Fruit fly (Drosophila melanogaster) whole organism, embryonic: ENCODE measurements around the gene Tfb5.

Experiments
- Abd-B ChIP-seq: fragments of 200-800 bp; sonication (Bioruptor generic); optimal IDR thresholded peaks from 2 replicates; lab custom pipeline; 2018; ENCODE audit warnings: missing biosample characterization, mild to moderate bottlenecking, missing genetic modification characterization, moderate library complexity
- Bdp1 ChIP-seq: fragments of 200-800 bp; sonication (Bioruptor generic); optimal IDR thresholded peaks from 3 replicates; lab custom pipeline; 2016; ENCODE audit warnings: missing biosample characterization, missing genetic modification characterization
- CG1024 ChIP-seq: fragments of 200-800 bp; sonication (Bioruptor generic); IDR thresholded peaks from 2 replicates; pipeline ENCODE4 v1.3.6; 2022; ENCODE audit warnings: missing biosample characterization, missing genetic modification characterization
- CG14710 ChIP-seq: fragments of 200-800 bp; sonication (Bioruptor generic); optimal IDR thresholded peaks from 3 replicates; lab custom pipeline; 2019; ENCODE audit warnings: missing biosample characterization, mild to moderate bottlenecking, missing genetic modification characterization, moderate library complexity
- CG15479 ChIP-seq: fragments of 200-800 bp; sonication (Bioruptor generic); optimal IDR thresholded peaks from 3 replicates; lab custom pipeline; 2019; ENCODE audit warnings: missing biosample characterization, mild to moderate bottlenecking, missing genetic modification characterization, moderate library complexity
- CG17186 ChIP-seq: fragments of 200-800 bp; sonication (Bioruptor generic); optimal IDR thresholded peaks from 3 replicates; lab custom pipeline; 2017; ENCODE audit warnings: missing biosample characterization, missing genetic modification reagents, missing genetic modification characterization
- CG17359 ChIP-seq: fragments of 200-800 bp; sonication (Bioruptor generic); optimal IDR thresholded peaks from 3 replicates; lab custom pipeline; 2018; ENCODE audit warnings: missing biosample characterization, mild to moderate bottlenecking, missing genetic modification characterization, moderate library complexity
- CG17385 ChIP-seq: fragments of 200-800 bp; sonication (Bioruptor generic); optimal IDR thresholded peaks from 3 replicates; lab custom pipeline; 2018; ENCODE audit warnings: missing biosample characterization, mild to moderate bottlenecking, missing genetic modification characterization
- CG17612 ChIP-seq: fragments of 200-800 bp; sonication (Bioruptor generic); IDR thresholded peaks from 2 replicates; pipeline ENCODE4 v1.3.6; 2022; ENCODE audit warnings: missing biosample characterization, missing genetic modification characterization
- CG3726 ChIP-seq: fragments of 200-800 bp; sonication (Bioruptor generic); IDR thresholded peaks from 3 replicates; pipeline ENCODE4, ENCODE4 v1.3.6; 2022; ENCODE audit warnings: missing biosample characterization, missing genetic modification characterization
- CG3995 ChIP-seq: fragments of 200-800 bp; sonication (Bioruptor generic); optimal IDR thresholded peaks from 3 replicates; lab custom pipeline; 2016; ENCODE audit warnings: missing biosample characterization, missing genetic modification characterization
- CG4328 ChIP-seq: fragments of 200-800 bp; sonication (Bioruptor generic); optimal IDR thresholded peaks from 3 replicates; lab custom pipeline; 2017; ENCODE audit warnings: missing biosample characterization, missing genetic modification reagents, missing genetic modification characterization
- CG6791 ChIP-seq: fragments of 200-800 bp; sonication (Bioruptor generic); IDR thresholded peaks from 3 replicates; pipeline ENCODE4 v1.3.6; 2022; ENCODE audit warnings: missing biosample characterization, missing genetic modification characterization; ENCODE audit not compliant: partially characterized antibody
- CG7928 ChIP-seq: fragments of 200-800 bp; sonication (Bioruptor generic); optimal IDR thresholded peaks from 2 replicates; lab custom pipeline; 2017; ENCODE audit warnings: missing biosample characterization, mild to moderate bottlenecking, missing genetic modification characterization
- CG9215 ChIP-seq: fragments of 200-800 bp; sonication (Bioruptor generic); IDR thresholded peaks from 2 replicates; pipeline ENCODE4 v1.3.6; 2022; ENCODE audit warnings: missing biosample characterization, missing genetic modification characterization
- CG9727 ChIP-seq: fragments of 200-800 bp; sonication (Bioruptor generic); optimal IDR thresholded peaks from 3 replicates; lab custom pipeline; 2017; ENCODE audit warnings: missing biosample characterization, mild to moderate bottlenecking, missing genetic modification characterization
- CG9876 ChIP-seq: fragments of 200-800 bp; sonication (Bioruptor generic); optimal IDR thresholded peaks from 2 replicates; lab custom pipeline; 2016; ENCODE audit warnings: missing biosample characterization, missing genetic modification characterization
- Deaf1 ChIP-seq: fragments of 200-800 bp; optimal IDR thresholded peaks from 3 replicates; lab custom pipeline; 2019; ENCODE audit warnings: missing biosample characterization, mild to moderate bottlenecking, missing genetic modification characterization, moderate library complexity
- Dll ChIP-seq: fragments of 200-800 bp; sonication (Bioruptor generic); IDR thresholded peaks from 4 replicates; pipeline ENCODE4 v1.3.6; 2022; ENCODE audit warnings: missing biosample characterization, missing genetic modification characterization; ENCODE audit not compliant: partially characterized antibody
- Doc3 ChIP-seq: fragments of 200-800 bp; sonication (Bioruptor generic); IDR thresholded peaks from 3 replicates; pipeline ENCODE4 v1.3.6; 2022; ENCODE audit warnings: missing biosample characterization, missing genetic modification characterization; ENCODE audit not compliant: partially characterized antibody
- Drgx ChIP-seq: fragments of 200-800 bp; sonication (Bioruptor generic); IDR thresholded peaks from 2 replicates; pipeline ENCODE4 v1.3.6; 2022; ENCODE audit warnings: missing biosample characterization, missing genetic modification characterization
- Elba2 ChIP-seq: fragments of 200-800 bp; sonication (Bioruptor generic); optimal IDR thresholded peaks from 3 replicates; lab custom pipeline; 2016; ENCODE audit warnings: missing biosample characterization, missing genetic modification characterization
- HLH54F ChIP-seq: fragments of 200-800 bp; sonication (Bioruptor generic); optimal IDR thresholded peaks from 3 replicates; lab custom pipeline; 2016; ENCODE audit warnings: missing biosample characterization, missing genetic modification characterization
- Hmr ChIP-seq: fragments of 200-800 bp; sonication (Bioruptor generic); optimal IDR thresholded peaks from 3 replicates; lab custom pipeline; 2017; ENCODE audit warnings: mild to moderate bottlenecking, missing biosample characterization, missing genetic modification reagents, missing genetic modification characterization
- NFAT ChIP-seq: fragments of 200-800 bp; sonication (Bioruptor generic); IDR thresholded peaks from 2 replicates; pipeline ENCODE4 v1.3.6; 2022; ENCODE audit warnings: missing biosample characterization, missing genetic modification characterization
- Nf-YC ChIP-seq: fragments of 200-800 bp; optimal IDR thresholded peaks from 3 replicates; lab custom pipeline; 2019; ENCODE audit warnings: missing biosample characterization, mild to moderate bottlenecking, missing genetic modification characterization, moderate library complexity
- Ssrp ChIP-seq: fragments of 200-800 bp; sonication (Bioruptor generic); optimal IDR thresholded peaks from 2 replicates; lab custom pipeline; 2018; ENCODE audit warnings: missing biosample characterization, mild to moderate bottlenecking, missing genetic modification characterization, moderate library complexity
- ac ChIP-seq: fragments of 200-800 bp; sonication (Bioruptor generic); optimal IDR thresholded peaks from 3 replicates; lab custom pipeline; 2017; ENCODE audit warnings: missing biosample characterization, mild to moderate bottlenecking, missing genetic modification characterization
- bigmax ChIP-seq: fragments of 200-800 bp; sonication (Bioruptor generic); optimal IDR thresholded peaks from 2 replicates; lab custom pipeline; 2018; ENCODE audit warnings: missing biosample characterization, mild to moderate bottlenecking, missing genetic modification characterization
- chif ChIP-seq, 2 experiments: fragments of 200-800 bp; sonication (Bioruptor generic); optimal IDR thresholded peaks; 3 replicates each; lab custom pipeline; 2016; ENCODE audit warnings: missing biosample characterization in 2 of 2, missing genetic modification characterization in 2 of 2
- croc ChIP-seq: fragments of 200-800 bp; sonication (Bioruptor generic); conservative IDR thresholded peaks from 3 replicates; pipeline ENCODE4 v1.3.6; 2022; ENCODE audit warnings: missing biosample characterization, missing genetic modification characterization
- dm ChIP-seq: fragments of 200-800 bp; sonication (Bioruptor generic); optimal IDR thresholded peaks from 3 replicates; lab custom pipeline; 2016; ENCODE audit warnings: missing biosample characterization, missing genetic modification characterization
- ewg ChIP-seq: fragments of 200-800 bp; sonication (Bioruptor generic); optimal IDR thresholded peaks from 3 replicates; lab custom pipeline; 2017; ENCODE audit warnings: mild to moderate bottlenecking, missing biosample characterization, missing genetic modification reagents, missing genetic modification characterization
- eyg ChIP-seq: fragments of 200-800 bp; sonication (Bioruptor generic); optimal IDR thresholded peaks from 3 replicates; lab custom pipeline; 2016; ENCODE audit warnings: missing biosample characterization, missing genetic modification characterization
- fd64A ChIP-seq: fragments of 200-800 bp; sonication (Bioruptor generic); optimal IDR thresholded peaks from 3 replicates; lab custom pipeline; 2018; ENCODE audit warnings: missing biosample characterization, mild to moderate bottlenecking, missing genetic modification characterization
- fu2 ChIP-seq: fragments of 200-800 bp; sonication (Bioruptor generic); optimal IDR thresholded peaks from 2 replicates; lab custom pipeline; 2016; ENCODE audit warnings: missing biosample characterization, missing genetic modification characterization
- grn ChIP-seq: fragments of 200-800 bp; sonication (Bioruptor generic); optimal IDR thresholded peaks from 3 replicates; lab custom pipeline; 2017; ENCODE audit warnings: missing biosample characterization, missing genetic modification characterization
- gsb-n ChIP-seq: fragments of 200-800 bp; sonication (Bioruptor generic); optimal IDR thresholded peaks from 3 replicates; lab custom pipeline; 2018; ENCODE audit warnings: missing biosample characterization, mild to moderate bottlenecking, missing genetic modification characterization
- her ChIP-seq: fragments of 200-800 bp; sonication (Bioruptor generic); optimal IDR thresholded peaks from 2 replicates; lab custom pipeline; 2016; ENCODE audit warnings: missing biosample characterization, missing genetic modification characterization
- mld ChIP-seq: fragments of 200-800 bp; sonication (Bioruptor generic); IDR thresholded peaks from 3 replicates; pipeline ENCODE4 v1.3.6; 2022; ENCODE audit warnings: missing biosample characterization, missing genetic modification characterization; ENCODE audit not compliant: partially characterized antibody
- nau ChIP-seq: fragments of 200-800 bp; sonication (Bioruptor generic); optimal IDR thresholded peaks from 3 replicates; lab custom pipeline; 2017; ENCODE audit warnings: missing biosample characterization, mild to moderate bottlenecking, missing genetic modification characterization, missing genetic modification reagents
- nerfin-1 ChIP-seq: fragments of 200-800 bp; sonication (Bioruptor generic); optimal IDR thresholded peaks from 3 replicates; lab custom pipeline; 2019; ENCODE audit warnings: missing biosample characterization, mild to moderate bottlenecking, missing genetic modification characterization, moderate library complexity
- rib ChIP-seq: fragments of 200-800 bp; sonication (Bioruptor generic); IDR thresholded peaks from 2 replicates; pipeline ENCODE4 v1.3.6; 2022; ENCODE audit warnings: missing biosample characterization, missing genetic modification characterization
- run ChIP-seq: fragments of 200-800 bp; sonication (Bioruptor generic); optimal IDR thresholded peaks from 3 replicates; lab custom pipeline; 2018; ENCODE audit warnings: missing biosample characterization, mild to moderate bottlenecking, missing genetic modification characterization
- scrt ChIP-seq: fragments of 200-800 bp; sonication (Bioruptor generic); optimal IDR thresholded peaks from 2 replicates; lab custom pipeline; 2018; ENCODE audit warnings: missing biosample characterization, mild to moderate bottlenecking, missing genetic modification characterization, moderate library complexity
- sens-2 ChIP-seq: fragments of 200-800 bp; sonication (Bioruptor generic); IDR thresholded peaks from 2 replicates; pipeline ENCODE4 v1.3.6; 2022; ENCODE audit warnings: missing biosample characterization, missing genetic modification characterization
- sr ChIP-seq: fragments of 200-800 bp; sonication (Bioruptor generic); IDR thresholded peaks from 3 replicates; pipeline ENCODE4 v1.3.6; 2022; ENCODE audit warnings: missing biosample characterization, missing genetic modification characterization
- zen2 ChIP-seq: fragments of 200-800 bp; sonication (Bioruptor generic); IDR thresholded peaks from 3 replicates; pipeline ENCODE4 v1.3.6; 2022; ENCODE audit warnings: missing biosample characterization, missing genetic modification characterization; ENCODE audit not compliant: partially characterized antibody
- zfh2 ChIP-seq: fragments of 200-800 bp; sonication (Bioruptor generic); optimal IDR thresholded peaks from 2 replicates; lab custom pipeline; 2016; ENCODE audit warnings: missing biosample characterization, missing genetic modification characterization

Tfb5 gene

dm6 chr2L:5004677-5005463, 5.8 kb downstream of the Tfb5 start (continued):
- TF ChIP-seq HLH54F (GFP tag; lab: Kevin White, UChicago) = peak; percentile 95
- peak; percentile 89 for TF ChIP-seq nau (GFP tag; lab: Kevin White, UChicago)
- TF ChIP-seq zen2 = no peak
- peak; percentile 84 for TF ChIP-seq CG14710 (tag; lab: Kevin White, UChicago)
- TF ChIP-seq Abd-B (GFP tag; lab: Kevin White, UChicago) = peak; percentile 91
- TF ChIP-seq eyg = peak; percentile 93
- no peak for TF ChIP-seq Dll (GFP tag; lab: Robert Waterston, UW)
- peak; percentile 27 for TF ChIP-seq ac (GFP tag; lab: Kevin White, UChicago)
- TF ChIP-seq CG17186 (GFP tag; lab: Kevin White, UChicago) = peak; percentile 24
- TF ChIP-seq fu2 = peak; percentile 95
- TF ChIP-seq sr (GFP tag; lab: Robert Waterston, UW) = peak; percentile 62
- peak; percentile 89 for TF ChIP-seq croc (GFP tag; lab: Robert Waterston, UW)
- peak; percentile 92 for TF ChIP-seq NFAT
- peak; percentile 93 for TF ChIP-seq CG9727 (GFP tag; lab: Kevin White, UChicago)
- TF ChIP-seq dm (GFP tag; lab: Kevin White, UChicago) = peak; percentile 84
- peak; percentile 88 for TF ChIP-seq gsb-n (tag; lab: Kevin White, UChicago)
- peak; percentile 80 for TF ChIP-seq CG7928 (GFP tag; lab: Kevin White, UChicago)
- TF ChIP-seq CG3995 (GFP tag; lab: Kevin White, UChicago) = peak; percentile 50
- TF ChIP-seq grn = peak; percentile 60
- TF ChIP-seq scrt (GFP tag; lab: Kevin White, UChicago) = peak; percentile 93
- peak; percentile 95 for TF ChIP-seq her
- no peak for TF ChIP-seq CG15479 (GFP tag; lab: Kevin White, UChicago)
- TF ChIP-seq CG6791 (GFP tag; lab: Robert Waterston, UW) = no peak
- TF ChIP-seq Drgx (GFP tag; lab: Robert Waterston, UW) = peak; percentile 91
- peak; percentile 83 for TF ChIP-seq Nf-YC (tag; lab: Kevin White, UChicago)
- no peak for TF ChIP-seq mld (GFP tag; lab: Robert Waterston, UW)
- TF ChIP-seq Ssrp = peak; percentile 89
- peak; percentile 95 for TF ChIP-seq CG9215 (GFP tag; lab: Robert Waterston, UW)
- peak; percentile 93 for TF ChIP-seq CG3726 (GFP tag; lab: Robert Waterston, UW)
- no peak for TF ChIP-seq Doc3 (GFP tag; lab: Robert Waterston, UW)
- TF ChIP-seq CG17385 (GFP tag; lab: Kevin White, UChicago) = peak; percentile 91
- peak; percentile 92 for TF ChIP-seq CG9876
- no peak for TF ChIP-seq Elba2 (GFP tag; lab: Kevin White, UChicago)
- peak; percentile 80 for TF ChIP-seq Deaf1 (tag; lab: Kevin White, UChicago)
- peak; percentile 95 for TF ChIP-seq rib (GFP tag; lab: Robert Waterston, UW)
- peak; percentile 87 for TF ChIP-seq CG1024 (GFP tag; lab: Robert Waterston, UW)
- TF ChIP-seq ewg = peak; percentile 97
- TF ChIP-seq CG17359 = peak; percentile 97
- TF ChIP-seq CG4328 (GFP tag; lab: Kevin White, UChicago) = peak; percentile 87
- TF ChIP-seq nerfin-1 (tag; lab: Kevin White, UChicago) = peak; percentile 86
- peak; percentile 56 for TF ChIP-seq bigmax (GFP tag; lab: Kevin White, UChicago)
- peak; percentile 71 for TF ChIP-seq fd64A (GFP tag; lab: Kevin White, UChicago)
- TF ChIP-seq CG17612 (GFP tag; lab: Robert Waterston, UW) = peak; percentile 93
- peak; percentile 89 for TF ChIP-seq Bdp1
- peak; percentile 95 for TF ChIP-seq zfh2 (GFP tag; lab: Kevin White, UChicago)
- TF ChIP-seq run (tag; lab: Kevin White, UChicago) = peak; percentile 84
- TF ChIP-seq Hmr (GFP tag; lab: Kevin White, UChicago) = peak; percentile 98
- peak; percentile 93 to 94 for TF ChIP-seq chif (GFP tag; optimal IDR thresholded peaks at IDR 0.05; lab: Kevin White, UChicago)
- TF ChIP-seq sens-2 (GFP tag; lab: Robert Waterston, UW) = peak; percentile 91
